ENCODE assay signal across 6 fruit fly cellular contexts in genomic region chr3R:26821117-26821516, dm6.
TF ChIP-seq lines count a peak whose summit lies in the region.

No protein-coding gene starts in this region.

- TF ChIP-seq CTCF in whole organism, embryonic (GFP tag; optimal IDR thresholded peaks at IDR 0.05; lab: Kevin White, UChicago), result no peak

TF ChIP-seq in whole organism, 6 proteins besides CTCF, POLR2A, EP300 and RAD21:
- TF ChIP-seq psq (optimal IDR thresholded peaks at IDR 0.05; lab: Kevin White, UChicago) (no peak), Dll (optimal IDR thresholded peaks at IDR 0.05; lab: Kevin White, UChicago) (peak; percentile 31)

TF ChIP-seq in whole organism, adult, 20 proteins besides CTCF, POLR2A, EP300 and RAD21:
- TF ChIP-seq CG11617 (GFP tag; optimal IDR thresholded peaks at IDR 0.05; lab: Kevin White, UChicago) (no peak), CG5204 (GFP tag; optimal IDR thresholded peaks at IDR 0.05; lab: Kevin White, UChicago) (peak; percentile 11)

TF ChIP-seq in whole organism, embryonic, 481 proteins besides CTCF, POLR2A, EP300 and RAD21 (continues in another document):
- TF ChIP-seq Ada2b (GFP tag; IDR thresholded peaks at IDR 0.05; lab: Robert Waterston, UW) (peak; percentile 50), B-H2 (GFP tag; optimal IDR thresholded peaks at IDR 0.05; lab: Kevin White, UChicago) (no peak), da (GFP tag; optimal IDR thresholded peaks at IDR 0.05; lab: Kevin White, UChicago) (no peak), CG10209 (GFP tag; optimal IDR thresholded peaks at IDR 0.05; lab: Kevin White, UChicago) (peak; percentile 17), unpg (GFP tag; optimal IDR thresholded peaks at IDR 0.05; lab: Kevin White, UChicago) (peak; percentile 53), prd (optimal IDR thresholded peaks at IDR 0.05; lab: Kevin White, UChicago) (no peak), prd (GFP tag; IDR thresholded peaks at IDR 0.05; lab: Robert Waterston, UW) (peak; percentile 42; the same call in 1 of the 3 replicates), Fer3 (tag; optimal IDR thresholded peaks at IDR 0.05; lab: Kevin White, UChicago) (peak; percentile 1), zen (tag; optimal IDR thresholded peaks at IDR 0.05; lab: Kevin White, UChicago) (peak; percentile 15), D19B (GFP tag; optimal IDR thresholded peaks at IDR 0.05; lab: Kevin White, UChicago) (no peak), lov (optimal IDR thresholded peaks at IDR 0.05; lab: Kevin White, UChicago) (no peak), lov (GFP tag; IDR thresholded peaks at IDR 0.05; lab: Robert Waterston, UW) (no peak), CG14441 (GFP tag; IDR thresholded peaks at IDR 0.05; lab: Robert Waterston, UW) (no peak), ham (GFP tag; IDR thresholded peaks at IDR 0.05; lab: Robert Waterston, UW) (no peak), Trl (optimal IDR thresholded peaks at IDR 0.05; lab: Kevin White, UChicago) (no peak), Trl (GFP tag; optimal IDR thresholded peaks at IDR 0.05; lab: Kevin White, UChicago) (peak; percentile 15), phol (tag; optimal IDR thresholded peaks at IDR 0.05; lab: Kevin White, UChicago) (peak; percentile 21), Poxn (GFP tag; IDR thresholded peaks at IDR 0.05; lab: Robert Waterston, UW) (no peak), dmrt99B (tag; optimal IDR thresholded peaks at IDR 0.05; lab: Kevin White, UChicago) (peak; percentile 47), Dip2 (GFP tag; IDR thresholded peaks at IDR 0.05; lab: Robert Waterston, UW) (no peak), crp (GFP tag; optimal IDR thresholded peaks at IDR 0.05; lab: Kevin White, UChicago) (no peak), CG12744 (GFP tag; optimal IDR thresholded peaks at IDR 0.05; lab: Kevin White, UChicago) (no peak), Hsf (GFP tag; optimal IDR thresholded peaks at IDR 0.05; lab: Kevin White, UChicago) (peak; percentile 0)

TF ChIP-seq in whole organism, prepupa, 60 proteins besides CTCF, POLR2A, EP300 and RAD21 (continues in another document):
- peak; percentile 44 for TF ChIP-seq CG4318 (GFP tag; optimal IDR thresholded peaks at IDR 0.05; lab: Kevin White, UChicago)
- peak; percentile 67 for TF ChIP-seq dsx (GFP tag; optimal IDR thresholded peaks at IDR 0.05; lab: Kevin White, UChicago; ENCODE audit: poor library complexity, severe bottlenecking)
- TF ChIP-seq fd59A (GFP tag; optimal IDR thresholded peaks at IDR 0.05; lab: Kevin White, UChicago), result peak; percentile 62
- peak; percentile 43 for TF ChIP-seq fd85E (GFP tag; optimal IDR thresholded peaks at IDR 0.05; lab: Kevin White, UChicago)
- peak; percentile 83 for TF ChIP-seq acj6 (GFP tag; optimal IDR thresholded peaks at IDR 0.05; lab: Kevin White, UChicago)
- peak; percentile 68 for TF ChIP-seq CG6808 (GFP tag; optimal IDR thresholded peaks at IDR 0.05; lab: Kevin White, UChicago)
- TF ChIP-seq CG8319 (GFP tag; optimal IDR thresholded peaks at IDR 0.05; lab: Kevin White, UChicago), result peak; percentile 61
- peak; percentile 88 for TF ChIP-seq Hr39 (GFP tag; optimal IDR thresholded peaks at IDR 0.05; lab: Kevin White, UChicago)
- TF ChIP-seq CG6854 (GFP tag; optimal IDR thresholded peaks at IDR 0.05; lab: Kevin White, UChicago), result peak; percentile 19
- TF ChIP-seq esn (GFP tag; optimal IDR thresholded peaks at IDR 0.05; lab: Kevin White, UChicago), result peak; percentile 84
- TF ChIP-seq net (GFP tag; optimal IDR thresholded peaks at IDR 0.05; lab: Kevin White, UChicago), result peak; percentile 65
- TF ChIP-seq CG3032 (tag; optimal IDR thresholded peaks at IDR 0.05; lab: Kevin White, UChicago), result peak; percentile 69
- TF ChIP-seq CG34406 (GFP tag; optimal IDR thresholded peaks at IDR 0.05; lab: Kevin White, UChicago), result peak; percentile 72
- TF ChIP-seq fkh (GFP tag; optimal IDR thresholded peaks at IDR 0.05; lab: Kevin White, UChicago), result no peak
- TF ChIP-seq dac (GFP tag; optimal IDR thresholded peaks at IDR 0.05; lab: Kevin White, UChicago), result peak; percentile 35
- TF ChIP-seq CG6163 (GFP tag; IDR thresholded peaks at IDR 0.05; lab: Robert Waterston, UW), result peak; percentile 88
- peak; percentile 85 for TF ChIP-seq cyc (GFP tag; optimal IDR thresholded peaks at IDR 0.05; lab: Kevin White, UChicago)
- peak; percentile 72 for TF ChIP-seq spab (GFP tag; optimal IDR thresholded peaks at IDR 0.05; lab: Kevin White, UChicago)
- TF ChIP-seq Met (GFP tag; optimal IDR thresholded peaks at IDR 0.05; lab: Kevin White, UChicago), result peak; percentile 83
- TF ChIP-seq Hr4 (GFP tag; optimal IDR thresholded peaks at IDR 0.05; lab: Kevin White, UChicago), result peak; percentile 70
- TF ChIP-seq CG15336 (GFP tag; IDR thresholded peaks at IDR 0.05; lab: Robert Waterston, UW), result peak; percentile 62; the same call in 1 of the 2 replicates
- peak; percentile 72 for TF ChIP-seq CG11902 (GFP tag; optimal IDR thresholded peaks at IDR 0.05; lab: Kevin White, UChicago)

TF ChIP-seq in whole organism, pupa, 21 proteins besides CTCF, POLR2A, EP300 and RAD21:
- TF ChIP-seq Ets98B (GFP tag; IDR thresholded peaks at IDR 0.05; lab: Robert Waterston, UW) (peak; percentile 71), CG10348 (GFP tag; IDR thresholded peaks at IDR 0.05; lab: Robert Waterston, UW) (no peak), CG17806 (tag; optimal IDR thresholded peaks at IDR 0.05; lab: Kevin White, UChicago) (peak; percentile 79), CG14655 (GFP tag; optimal IDR thresholded peaks at IDR 0.05; lab: Kevin White, UChicago) (peak; percentile 76), CG13204 (GFP tag; optimal IDR thresholded peaks at IDR 0.05; lab: Kevin White, UChicago) (peak; percentile 1), CG9948 (tag; optimal IDR thresholded peaks at IDR 0.05; lab: Kevin White, UChicago) (peak; percentile 69), Snoo (tag; optimal IDR thresholded peaks at IDR 0.05; lab: Kevin White, UChicago) (peak; percentile 51), CG34367 (tag; optimal IDR thresholded peaks at IDR 0.05; lab: Kevin White, UChicago) (peak; percentile 69), CG32121 (GFP tag; IDR thresholded peaks at IDR 0.05; lab: Robert Waterston, UW) (peak; percentile 61; the same call in 1 of the 2 replicates), fd96Ca (GFP tag; IDR thresholded peaks at IDR 0.05; lab: Robert Waterston, UW) (peak; percentile 83), CG15710 (tag; optimal IDR thresholded peaks at IDR 0.05; lab: Kevin White, UChicago) (peak; percentile 75), gl (tag; optimal IDR thresholded peaks at IDR 0.05; lab: Kevin White, UChicago) (peak; percentile 46), EcR (GFP tag; optimal IDR thresholded peaks at IDR 0.05; lab: Kevin White, UChicago) (no peak), D1 (tag; optimal IDR thresholded peaks at IDR 0.05; lab: Kevin White, UChicago) (peak; percentile 38), rn (GFP tag; IDR thresholded peaks at IDR 0.05; lab: Robert Waterston, UW) (0 out of 2 replicates have a peak, but pooled peaks have one; percentile 30), CG8159 (tag; optimal IDR thresholded peaks at IDR 0.05; lab: Kevin White, UChicago) (peak; percentile 79), CG12605 (GFP tag; IDR thresholded peaks at IDR 0.05; lab: Robert Waterston, UW) (peak; percentile 49; the same call in 1 of the 2 replicates), CG4496 (GFP tag; IDR thresholded peaks at IDR 0.05; lab: Robert Waterston, UW) (peak; percentile 67), Pif1A (GFP tag; optimal IDR thresholded peaks at IDR 0.05; lab: Kevin White, UChicago) (peak; percentile 79), CG8301 (tag; optimal IDR thresholded peaks at IDR 0.05; lab: Kevin White, UChicago) (peak; percentile 66), Pif1B (GFP tag; optimal IDR thresholded peaks at IDR 0.05; lab: Kevin White, UChicago) (peak; percentile 72)

TF ChIP-seq in whole organism, wandering third instar larva, 38 proteins besides CTCF, POLR2A, EP300 and RAD21 (continues in another document):
- no peak for TF ChIP-seq Mio (GFP tag; optimal IDR thresholded peaks at IDR 0.05; lab: Kevin White, UChicago)
- peak; percentile 68 for TF ChIP-seq br (GFP tag; optimal IDR thresholded peaks at IDR 0.05; lab: Kevin White, UChicago)
- no peak for TF ChIP-seq N (GFP tag; optimal IDR thresholded peaks at IDR 0.05; lab: Kevin White, UChicago)
- peak; percentile 39 for TF ChIP-seq Hnf4 (GFP tag; optimal IDR thresholded peaks at IDR 0.05; lab: Kevin White, UChicago)
- no peak for TF ChIP-seq dl (GFP tag; optimal IDR thresholded peaks at IDR 0.05; lab: Kevin White, UChicago; ENCODE audit: insufficient read depth in 1 of 2, partially characterized antibody in 2 of 2)
- TF ChIP-seq GATAd (GFP tag; optimal IDR thresholded peaks at IDR 0.05; lab: Kevin White, UChicago), result no peak
- TF ChIP-seq rgr (GFP tag; optimal IDR thresholded peaks at IDR 0.05; lab: Kevin White, UChicago), result peak; percentile 56
- TF ChIP-seq ey (GFP tag; optimal IDR thresholded peaks at IDR 0.05; lab: Kevin White, UChicago), result peak; percentile 56
- no peak for TF ChIP-seq Hr78 (GFP tag; optimal IDR thresholded peaks at IDR 0.05; lab: Kevin White, UChicago)
- no peak for TF ChIP-seq Vsx2 (GFP tag; optimal IDR thresholded peaks at IDR 0.05; lab: Kevin White, UChicago; ENCODE audit: partially characterized antibody)
- TF ChIP-seq Jra (GFP tag; optimal IDR thresholded peaks at IDR 0.05; lab: Kevin White, UChicago), result no peak
- no peak for TF ChIP-seq Hr83 (GFP tag; optimal IDR thresholded peaks at IDR 0.05; lab: Kevin White, UChicago; ENCODE audit: poor library complexity, severe bottlenecking)
- TF ChIP-seq Abd-B (GFP tag; optimal IDR thresholded peaks at IDR 0.05; lab: Kevin White, UChicago), result no peak
- TF ChIP-seq dsf (GFP tag; optimal IDR thresholded peaks at IDR 0.05; lab: Kevin White, UChicago; ENCODE audit: borderline replicate concordance), result no peak
- no peak for TF ChIP-seq Dif (GFP tag; optimal IDR thresholded peaks at IDR 0.05; lab: Kevin White, UChicago; ENCODE audit: partially characterized antibody)
- TF ChIP-seq sv (GFP tag; optimal IDR thresholded peaks at IDR 0.05; lab: Kevin White, UChicago), result no peak
- TF ChIP-seq usp (GFP tag; optimal IDR thresholded peaks at IDR 0.05; lab: Kevin White, UChicago), result no peak
- peak in 1 of 2 experiments; percentile 74 for TF ChIP-seq foxo (GFP tag; optimal IDR thresholded peaks at IDR 0.05; lab: Kevin White, UChicago)
- TF ChIP-seq CG9705 (GFP tag; optimal IDR thresholded peaks at IDR 0.05; lab: Kevin White, UChicago), result no peak
- TF ChIP-seq Myc (optimal IDR thresholded peaks at IDR 0.05; lab: Kevin White, UChicago), result no peak
- TF ChIP-seq tai (GFP tag; optimal IDR thresholded peaks at IDR 0.05; lab: Kevin White, UChicago), result peak; percentile 38
- TF ChIP-seq h (GFP tag; optimal IDR thresholded peaks at IDR 0.05; lab: Kevin White, UChicago), result peak; percentile 56
- no peak for TF ChIP-seq Rel (GFP tag; optimal IDR thresholded peaks at IDR 0.05; lab: Kevin White, UChicago)
- TF ChIP-seq Rel (tag; optimal IDR thresholded peaks at IDR 0.05; lab: Kevin White, UChicago), result peak; percentile 4
- peak; percentile 62 for TF ChIP-seq fru (GFP tag; optimal IDR thresholded peaks at IDR 0.05; lab: Kevin White, UChicago)
- no peak for TF ChIP-seq pan (optimal IDR thresholded peaks at IDR 0.05; lab: Kevin White, UChicago)
- peak; percentile 68 for TF ChIP-seq HLH106 (tag; optimal IDR thresholded peaks at IDR 0.05; lab: Kevin White, UChicago)
- no peak for TF ChIP-seq Dfd (GFP tag; optimal IDR thresholded peaks at IDR 0.05; lab: Kevin White, UChicago)
- TF ChIP-seq CG32264 (GFP tag; optimal IDR thresholded peaks at IDR 0.05; lab: Kevin White, UChicago), result no peak
